2 fruit fly cellular contexts compared by ENCODE assay signal in genomic region chrX:16579978-16580377, dm6.
TF ChIP-seq lines count a peak whose summit lies in the region.

No protein-coding gene starts in this region.

TF ChIP-seq in whole organism, embryonic, 481 proteins besides CTCF, POLR2A, EP300 and RAD21 (continued from another document and continues in another):
- TF ChIP-seq usp (GFP tag; optimal IDR thresholded peaks at IDR 0.05; lab: Kevin White, UChicago) (no peak), CG3407 (GFP tag; optimal IDR thresholded peaks at IDR 0.05; lab: Kevin White, UChicago) (no peak), Dip3 (GFP tag; optimal IDR thresholded peaks at IDR 0.05; lab: Kevin White, UChicago) (no peak), ara (GFP tag; IDR thresholded peaks at IDR 0.05; lab: Robert Waterston, UW) (0 out of 2 replicates have a peak, but pooled peaks have one; percentile 39), pnt (GFP tag; optimal IDR thresholded peaks at IDR 0.05; lab: Kevin White, UChicago) (no peak), ewg (GFP tag; optimal IDR thresholded peaks at IDR 0.05; lab: Kevin White, UChicago) (peak; percentile 18), pb (GFP tag; optimal IDR thresholded peaks at IDR 0.05; lab: Kevin White, UChicago) (no peak), Dbx (GFP tag; IDR thresholded peaks at IDR 0.05; lab: Robert Waterston, UW) (0 out of 3 replicates have a peak, but pooled peaks have one; percentile 36), CG30020 (tag; optimal IDR thresholded peaks at IDR 0.05; lab: Kevin White, UChicago) (no peak), Xbp1 (GFP tag; optimal IDR thresholded peaks at IDR 0.05; lab: Kevin White, UChicago) (peak; percentile 47), Adf1 (GFP tag; IDR thresholded peaks at IDR 0.05; lab: Robert Waterston, UW) (no peak), grau (tag; optimal IDR thresholded peaks at IDR 0.05; lab: Kevin White, UChicago) (peak; percentile 61), CG14860 (GFP tag; IDR thresholded peaks at IDR 0.05; lab: Robert Waterston, UW; ENCODE audit: partially characterized antibody) (no peak), fd102C (GFP tag; optimal IDR thresholded peaks at IDR 0.05; lab: Kevin White, UChicago) (no peak), MTF-1 (GFP tag; optimal IDR thresholded peaks at IDR 0.05; lab: Kevin White, UChicago; ENCODE audit: borderline replicate concordance) (no peak), Dref (GFP tag; IDR thresholded peaks at IDR 0.05; lab: Robert Waterston, UW) (no peak), Oli (tag; optimal IDR thresholded peaks at IDR 0.05; lab: Kevin White, UChicago) (peak; percentile 56), z (GFP tag; IDR thresholded peaks at IDR 0.05; lab: Robert Waterston, UW) (no peak), sima (GFP tag; optimal IDR thresholded peaks at IDR 0.05; lab: Kevin White, UChicago) (no peak), CG12659 (GFP tag; optimal IDR thresholded peaks at IDR 0.05; lab: Kevin White, UChicago) (peak; percentile 16), gce (GFP tag; IDR thresholded peaks at IDR 0.05; lab: Robert Waterston, UW) (no peak), CG8388 (GFP tag; optimal IDR thresholded peaks at IDR 0.05; lab: Kevin White, UChicago) (no peak), yki (optimal IDR thresholded peaks at IDR 0.05; lab: Kevin White, UChicago) (no peak), dmrt99B (tag; optimal IDR thresholded peaks at IDR 0.05; lab: Kevin White, UChicago) (peak; percentile 74), ken (GFP tag; IDR thresholded peaks at IDR 0.05; lab: Robert Waterston, UW) (no peak), Stat92E (GFP tag; optimal IDR thresholded peaks at IDR 0.05; lab: Kevin White, UChicago) (no peak), CG8089 (GFP tag; optimal IDR thresholded peaks at IDR 0.05; lab: Kevin White, UChicago) (no peak), nmo (GFP tag; optimal IDR thresholded peaks at IDR 0.05; lab: Kevin White, UChicago) (peak; percentile 53), Atf6 (GFP tag; IDR thresholded peaks at IDR 0.05; lab: Robert Waterston, UW) (0 out of 2 replicates have a peak, but pooled peaks have one; percentile 14), gcm (GFP tag; optimal IDR thresholded peaks at IDR 0.05; lab: Kevin White, UChicago) (peak; percentile 9), sob (GFP tag; IDR thresholded peaks at IDR 0.05; lab: Robert Waterston, UW) (no peak), CG17359 (tag; optimal IDR thresholded peaks at IDR 0.05; lab: Kevin White, UChicago) (peak; percentile 28), pan (optimal IDR thresholded peaks at IDR 0.05; lab: Kevin White, UChicago) (no peak), pan (GFP tag; optimal IDR thresholded peaks at IDR 0.05 in 1 of 2, IDR thresholded peaks at IDR 0.05 in 1 of 2) (peak in 1 of 2 experiments; percentile 42), E2f1 (GFP tag; IDR thresholded peaks at IDR 0.05; lab: Robert Waterston, UW) (no peak), Fer3 (tag; optimal IDR thresholded peaks at IDR 0.05; lab: Kevin White, UChicago) (peak; percentile 20), ato (GFP tag; IDR thresholded peaks at IDR 0.05; lab: Robert Waterston, UW; ENCODE audit: partially characterized antibody) (no peak), CG18476 (GFP tag; optimal IDR thresholded peaks at IDR 0.05; lab: Kevin White, UChicago) (peak; percentile 22), emc (GFP tag; optimal IDR thresholded peaks at IDR 0.05; lab: Kevin White, UChicago) (no peak), CG14710 (tag; optimal IDR thresholded peaks at IDR 0.05; lab: Kevin White, UChicago) (peak; percentile 0), corto (GFP tag; optimal IDR thresholded peaks at IDR 0.05; lab: Kevin White, UChicago) (no peak), tgo (GFP tag; IDR thresholded peaks at IDR 0.05; lab: Robert Waterston, UW) (0 out of 3 replicates have a peak, but pooled peaks have one; percentile 30), CG1602 (GFP tag; optimal IDR thresholded peaks at IDR 0.05; lab: Kevin White, UChicago) (no peak), Max (GFP tag; optimal IDR thresholded peaks at IDR 0.05; lab: Kevin White, UChicago) (peak; percentile 8), Neu2 (GFP tag; optimal IDR thresholded peaks at IDR 0.05; lab: Kevin White, UChicago; ENCODE audit: borderline replicate concordance) (no peak), caup (GFP tag; optimal IDR thresholded peaks at IDR 0.05; lab: Kevin White, UChicago; ENCODE audit: severe bottlenecking) (peak; percentile 52), YL-1 (GFP tag; optimal IDR thresholded peaks at IDR 0.05; lab: Kevin White, UChicago) (no peak), CG13775 (GFP tag; optimal IDR thresholded peaks at IDR 0.05; lab: Kevin White, UChicago) (peak; percentile 40), CG13424 (tag; optimal IDR thresholded peaks at IDR 0.05; lab: Kevin White, UChicago) (peak; percentile 61), CG3281 (GFP tag; optimal IDR thresholded peaks at IDR 0.05; lab: Kevin White, UChicago) (peak; percentile 65), Sox102F (GFP tag; optimal IDR thresholded peaks at IDR 0.05; lab: Kevin White, UChicago) (peak; percentile 52), Hand (GFP tag; optimal IDR thresholded peaks at IDR 0.05; lab: Kevin White, UChicago) (peak; percentile 66), prd (optimal IDR thresholded peaks at IDR 0.05; lab: Kevin White, UChicago) (no peak), prd (GFP tag; IDR thresholded peaks at IDR 0.05; lab: Robert Waterston, UW) (peak; percentile 36; the same call in 1 of the 3 replicates), sim (GFP tag; IDR thresholded peaks at IDR 0.05; lab: Robert Waterston, UW) (no peak), twi (tag; optimal IDR thresholded peaks at IDR 0.05; lab: Kevin White, UChicago) (no peak), croc (GFP tag; conservative IDR thresholded peaks at IDR 0.05; lab: Robert Waterston, UW) (no peak), E2f2 (GFP tag; IDR thresholded peaks at IDR 0.05; lab: Robert Waterston, UW) (0 out of 2 replicates have a peak, but pooled peaks have one; percentile 10), Ptx1 (GFP tag; IDR thresholded peaks at IDR 0.05; lab: Robert Waterston, UW) (0 out of 2 replicates have a peak, but pooled peaks have one; percentile 31), sisA (GFP tag; IDR thresholded peaks at IDR 0.05; lab: Robert Waterston, UW) (peak; percentile 36; the same call in 1 of the 2 replicates), CG12219 (GFP tag; optimal IDR thresholded peaks at IDR 0.05; lab: Kevin White, UChicago) (peak; percentile 14), ssp (GFP tag; IDR thresholded peaks at IDR 0.05; lab: Robert Waterston, UW) (0 out of 2 replicates have a peak, but pooled peaks have one; percentile 8), Sin3A (optimal IDR thresholded peaks at IDR 0.05; lab: Kevin White, UChicago) (no peak), ATbp (GFP tag; optimal IDR thresholded peaks at IDR 0.05; lab: Kevin White, UChicago) (peak; percentile 25), CG7839 (tag; optimal IDR thresholded peaks at IDR 0.05; lab: Kevin White, UChicago) (peak; percentile 70)

TF ChIP-seq in whole organism, prepupa, 60 proteins besides CTCF, POLR2A, EP300 and RAD21 (continued from another document):
- TF ChIP-seq ss (GFP tag; optimal IDR thresholded peaks at IDR 0.05; lab: Kevin White, UChicago) (peak in 1 of 2 experiments; percentile 23), CG4318 (GFP tag; optimal IDR thresholded peaks at IDR 0.05; lab: Kevin White, UChicago) (peak; percentile 27), Hr39 (GFP tag; optimal IDR thresholded peaks at IDR 0.05; lab: Kevin White, UChicago) (no peak), CG3919 (GFP tag; optimal IDR thresholded peaks at IDR 0.05; lab: Kevin White, UChicago) (no peak), CG7368 (GFP tag; optimal IDR thresholded peaks at IDR 0.05; lab: Kevin White, UChicago) (no peak), Smox (GFP tag; optimal IDR thresholded peaks at IDR 0.05; lab: Kevin White, UChicago) (peak; percentile 1), CG6808 (GFP tag; optimal IDR thresholded peaks at IDR 0.05; lab: Kevin White, UChicago) (peak; percentile 15), acj6 (GFP tag; optimal IDR thresholded peaks at IDR 0.05; lab: Kevin White, UChicago) (peak; percentile 16), CG6792 (GFP tag; optimal IDR thresholded peaks at IDR 0.05; lab: Kevin White, UChicago) (peak; percentile 6), Gug (GFP tag; IDR thresholded peaks at IDR 0.05; lab: Robert Waterston, UW) (peak; percentile 11; the same call in 1 of the 2 replicates), svp (GFP tag; lab: Kevin White, UChicago) (peak; percentile 33), vri (GFP tag; optimal IDR thresholded peaks at IDR 0.05; lab: Kevin White, UChicago) (no peak), Eip93F (GFP tag; optimal IDR thresholded peaks at IDR 0.05; lab: Kevin White, UChicago) (no peak), Hr4 (GFP tag; optimal IDR thresholded peaks at IDR 0.05; lab: Kevin White, UChicago) (peak; percentile 43), Sox14 (GFP tag; optimal IDR thresholded peaks at IDR 0.05; lab: Kevin White, UChicago) (no peak), CG9139 (GFP tag; optimal IDR thresholded peaks at IDR 0.05; lab: Kevin White, UChicago) (no peak), fd59A (GFP tag; optimal IDR thresholded peaks at IDR 0.05; lab: Kevin White, UChicago) (no peak), salr (GFP tag; optimal IDR thresholded peaks at IDR 0.05; lab: Kevin White, UChicago) (no peak), CG8632 (GFP tag; optimal IDR thresholded peaks at IDR 0.05; lab: Kevin White, UChicago) (peak; percentile 25), CG11762 (GFP tag; optimal IDR thresholded peaks at IDR 0.05; lab: Kevin White, UChicago; ENCODE audit: insufficient read depth) (no peak), OdsH (GFP tag; optimal IDR thresholded peaks at IDR 0.05; lab: Kevin White, UChicago) (peak; percentile 46), CG6276 (GFP tag; optimal IDR thresholded peaks at IDR 0.05; lab: Kevin White, UChicago) (peak; percentile 21), CG34406 (GFP tag; optimal IDR thresholded peaks at IDR 0.05; lab: Kevin White, UChicago) (peak; percentile 19), CG8119 (GFP tag; IDR thresholded peaks at IDR 0.05; lab: Robert Waterston, UW) (no peak), CG1621 (tag; optimal IDR thresholded peaks at IDR 0.05; lab: Kevin White, UChicago) (no peak), Sox15 (GFP tag; optimal IDR thresholded peaks at IDR 0.05; lab: Kevin White, UChicago) (no peak), esn (GFP tag; optimal IDR thresholded peaks at IDR 0.05; lab: Kevin White, UChicago) (peak; percentile 19), Lpt (GFP tag; optimal IDR thresholded peaks at IDR 0.05; lab: Kevin White, UChicago) (no peak), Hr38 (GFP tag; optimal IDR thresholded peaks at IDR 0.05; lab: Kevin White, UChicago) (no peak), CG32006 (GFP tag; optimal IDR thresholded peaks at IDR 0.05; lab: Kevin White, UChicago) (peak; percentile 61), CG10631 (GFP tag; optimal IDR thresholded peaks at IDR 0.05; lab: Kevin White, UChicago) (peak; percentile 9), Eip78C (GFP tag; lab: Kevin White, UChicago) (peak; percentile 51), Ets96B (tag; optimal IDR thresholded peaks at IDR 0.05; lab: Kevin White, UChicago) (no peak), CG8319 (GFP tag; optimal IDR thresholded peaks at IDR 0.05; lab: Kevin White, UChicago) (no peak), fkh (GFP tag; optimal IDR thresholded peaks at IDR 0.05; lab: Kevin White, UChicago) (no peak), achi (GFP tag; optimal IDR thresholded peaks at IDR 0.05; lab: Kevin White, UChicago) (peak; percentile 25)
